Fruit fly (Drosophila melanogaster): ENCODE measurements around the gene CG43232.

Gene CG43232

dm6 chr2L:6921360-6922090, 10.4 kb upstream of the CG43232 start:
- TF ChIP-seq psq (GFP tag; optimal IDR thresholded peaks at IDR 0.05): peak; percentile 78
- no peak for TF ChIP-seq CG1647 (GFP tag; optimal IDR thresholded peaks at IDR 0.05)
- TF ChIP-seq Lpt (GFP tag; optimal IDR thresholded peaks at IDR 0.05): no peak
- no peak for TF ChIP-seq CG4730 (GFP tag; IDR thresholded peaks at IDR 0.05)
- no peak for TF ChIP-seq ranshi (GFP tag; IDR thresholded peaks at IDR 0.05)
- peak; percentile 5 for TF ChIP-seq CG14710 (tag; optimal IDR thresholded peaks at IDR 0.05)
- TF ChIP-seq CG8290 (GFP tag; optimal IDR thresholded peaks at IDR 0.05): no peak
- peak in 1 of 2 experiments; percentile 18 for TF ChIP-seq CG8290 (tag; optimal IDR thresholded peaks at IDR 0.05)
- TF ChIP-seq CG31388 (GFP tag; optimal IDR thresholded peaks at IDR 0.05): no peak
- TF ChIP-seq ERR (GFP tag; optimal IDR thresholded peaks at IDR 0.05): peak; percentile 3
- peak; percentile 40 for TF ChIP-seq nom (GFP tag; optimal IDR thresholded peaks at IDR 0.05)
- TF ChIP-seq Asciz (GFP tag; optimal IDR thresholded peaks at IDR 0.05): no peak
- no peak for TF ChIP-seq CG9932 (GFP tag; IDR thresholded peaks at IDR 0.05)
- no peak for TF ChIP-seq CG30403 (GFP tag; optimal IDR thresholded peaks at IDR 0.05)
- TF ChIP-seq Max (GFP tag; optimal IDR thresholded peaks at IDR 0.05): no peak
- no peak for TF ChIP-seq Lhr (GFP tag; optimal IDR thresholded peaks at IDR 0.05)
- TF ChIP-seq trh (GFP tag; optimal IDR thresholded peaks at IDR 0.05): no peak
- TF ChIP-seq CHES-1-like (GFP tag; optimal IDR thresholded peaks at IDR 0.05): no peak
- TF ChIP-seq CG12942 (GFP tag; optimal IDR thresholded peaks at IDR 0.05): no peak
- TF ChIP-seq lbe (GFP tag; optimal IDR thresholded peaks at IDR 0.05): no peak
- peak; percentile 27 for TF ChIP-seq Blimp-1 (GFP tag; optimal IDR thresholded peaks at IDR 0.05)
- TF ChIP-seq CG2120 (GFP tag; optimal IDR thresholded peaks at IDR 0.05): peak; percentile 7
- peak; percentile 34 for TF ChIP-seq gro (GFP tag; optimal IDR thresholded peaks at IDR 0.05)
- TF ChIP-seq en (GFP tag; optimal IDR thresholded peaks at IDR 0.05): no peak
- TF ChIP-seq CG1233 (GFP tag; optimal IDR thresholded peaks at IDR 0.05): no peak
- no peak for TF ChIP-seq run (tag; optimal IDR thresholded peaks at IDR 0.05)
- peak; percentile 21 for TF ChIP-seq BEAF-32 (GFP tag; optimal IDR thresholded peaks at IDR 0.05)
- TF ChIP-seq gsb-n (tag; optimal IDR thresholded peaks at IDR 0.05): peak; percentile 16
- no peak for TF ChIP-seq CG4282 (GFP tag; optimal IDR thresholded peaks at IDR 0.05)
- TF ChIP-seq CG13424 (tag; optimal IDR thresholded peaks at IDR 0.05): no peak
- TF ChIP-seq CG12391 (tag; optimal IDR thresholded peaks at IDR 0.05): no peak
- TF ChIP-seq chn (GFP tag; optimal IDR thresholded peaks at IDR 0.05): peak; percentile 28
- peak; percentile 22 for TF ChIP-seq D19A (tag; optimal IDR thresholded peaks at IDR 0.05)
- no peak for TF ChIP-seq lola (GFP tag; optimal IDR thresholded peaks at IDR 0.05)
- no peak for TF ChIP-seq CG10431 (GFP tag; optimal IDR thresholded peaks at IDR 0.05)
- peak; percentile 71 for TF ChIP-seq phol (tag; optimal IDR thresholded peaks at IDR 0.05)
- TF ChIP-seq CG7987 (GFP tag; optimal IDR thresholded peaks at IDR 0.05): no peak
- TF ChIP-seq tap (tag; optimal IDR thresholded peaks at IDR 0.05): peak; percentile 14
- no peak for TF ChIP-seq lov (optimal IDR thresholded peaks at IDR 0.05)
- TF ChIP-seq lov (GFP tag; IDR thresholded peaks at IDR 0.05): no peak
- TF ChIP-seq CG16813 (GFP tag; IDR thresholded peaks at IDR 0.05; ENCODE audit: partially characterized antibody): no peak
- no peak for TF ChIP-seq CG10959 (GFP tag; IDR thresholded peaks at IDR 0.05)
- no peak for TF ChIP-seq CG17612 (GFP tag; IDR thresholded peaks at IDR 0.05)
- peak; percentile 59; the same call in 1 of the 3 replicates for TF ChIP-seq CG34422 (GFP tag; IDR thresholded peaks at IDR 0.05)
- TF ChIP-seq CG12769 (tag; optimal IDR thresholded peaks at IDR 0.05): peak; percentile 50
- TF ChIP-seq CG15479 (GFP tag; optimal IDR thresholded peaks at IDR 0.05): peak; percentile 57
- TF ChIP-seq sisA (GFP tag; IDR thresholded peaks at IDR 0.05): no peak
- no peak for TF ChIP-seq vvl (GFP tag; IDR thresholded peaks at IDR 0.05)
- TF ChIP-seq Xrp1 (GFP tag; IDR thresholded peaks at IDR 0.05): no peak
- TF ChIP-seq sens (GFP tag): peak; percentile 88
- no peak for TF ChIP-seq bigmax (GFP tag; optimal IDR thresholded peaks at IDR 0.05)
